Worm (Caenorhabditis elegans): Measurements from ENCODE around the gene atg-4.2.

DNA sequence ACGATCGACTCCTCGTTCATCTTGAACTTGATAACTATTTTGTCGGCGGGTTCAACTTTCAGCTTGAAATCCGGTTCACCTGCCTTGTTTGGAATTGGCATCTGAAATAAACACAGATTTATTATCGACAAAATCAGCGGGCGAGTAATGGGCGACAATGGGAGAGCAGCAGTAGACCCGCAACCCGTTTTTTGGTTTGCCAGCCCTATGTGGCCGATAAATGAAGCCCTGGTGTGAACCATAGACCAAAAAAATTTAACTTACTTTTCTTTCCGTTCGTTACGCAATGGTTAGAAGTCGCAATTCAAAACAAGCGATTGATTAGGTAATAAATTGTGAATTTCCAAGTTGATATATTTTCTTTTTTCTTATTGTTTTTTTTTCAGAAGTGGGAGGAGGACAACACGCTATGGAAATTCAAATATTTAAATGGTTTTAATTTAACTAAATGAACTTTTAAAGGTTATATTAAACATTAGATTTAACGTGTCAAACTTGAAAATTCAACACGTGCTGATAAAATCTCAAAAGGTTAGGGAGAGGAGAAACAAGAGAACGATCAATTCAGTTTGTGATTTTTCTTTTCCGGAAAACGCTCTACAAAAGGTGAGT, 36.0 kb downstream of the atg-4.2 start, which contains the start of the genes T22B3.3 and alg-3:
- no peak for TF ChIP-seq nhr-25 (tag; optimal IDR thresholded peaks at IDR 0.05)
- TF ChIP-seq snpc-4 (tag; optimal IDR thresholded peaks at IDR 0.05) = no peak
- no peak for TF ChIP-seq zag-1 (tag; optimal IDR thresholded peaks at IDR 0.05)
- no peak for TF ChIP-seq nhr-237 (tag; optimal IDR thresholded peaks at IDR 0.05)
- TF ChIP-seq nhr-28 (tag; optimal IDR thresholded peaks at IDR 0.05) = no peak
- no peak for TF ChIP-seq nhr-77 (tag; optimal IDR thresholded peaks at IDR 0.05)
- TF ChIP-seq ceh-82 (tag; optimal IDR thresholded peaks at IDR 0.05) = no peak
- no peak for TF ChIP-seq unc-62 (GFP tag; optimal IDR thresholded peaks at IDR 0.05)
